Fruit fly (Drosophila melanogaster): Measurements from ENCODE around the gene pum.

Gene pum

DNA sequence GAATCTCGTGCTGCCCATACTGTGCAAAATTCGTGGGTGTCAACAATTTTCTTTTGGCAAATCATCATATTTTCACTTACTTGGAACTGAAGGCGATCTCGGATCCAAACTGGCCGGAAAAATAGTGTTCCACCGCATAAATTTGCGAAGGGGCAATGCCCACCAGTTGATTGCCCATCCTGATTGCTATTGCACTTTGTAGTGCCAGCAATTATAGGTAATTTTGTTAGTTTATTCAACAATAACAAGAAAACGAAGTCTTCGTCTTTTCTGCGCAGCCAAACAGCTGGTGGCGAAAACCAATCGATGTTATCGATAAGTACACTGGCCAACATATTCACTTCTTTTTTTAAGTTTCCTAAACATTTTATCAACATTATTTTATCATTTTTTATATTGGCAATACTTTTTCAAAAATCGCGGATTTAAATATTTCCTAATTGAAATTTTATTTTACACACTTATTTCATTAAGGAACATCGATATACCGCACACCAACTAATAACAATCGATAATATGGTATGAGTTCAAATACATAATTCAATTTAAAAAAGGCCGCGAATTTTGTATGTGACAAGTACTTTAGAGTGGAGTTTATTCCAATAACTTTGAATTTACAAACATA, 8.2 kb upstream of the pum start, which contains the start of gene Vps15 (continued):
- no peak for TF ChIP-seq pb (GFP tag; optimal IDR thresholded peaks at IDR 0.05)
- peak; percentile 46; the same call in 1 of the 2 replicates for TF ChIP-seq CG14667 (GFP tag; IDR thresholded peaks at IDR 0.05)
- TF ChIP-seq Taf1 (GFP tag; IDR thresholded peaks at IDR 0.05), result peak; percentile 61
- TF ChIP-seq Drgx (GFP tag; IDR thresholded peaks at IDR 0.05), result peak; percentile 58; the same call in 1 of the 2 replicates
- TF ChIP-seq dpn (GFP tag; optimal IDR thresholded peaks at IDR 0.05), result peak; percentile 50 to 72
- peak; percentile 73 for TF ChIP-seq B-H2 (GFP tag; optimal IDR thresholded peaks at IDR 0.05)
- TF ChIP-seq CG12104 (GFP tag; optimal IDR thresholded peaks at IDR 0.05), result peak; percentile 33
- peak; percentile 88 for TF ChIP-seq vvl (GFP tag; IDR thresholded peaks at IDR 0.05)
- TF ChIP-seq repo (GFP tag; optimal IDR thresholded peaks at IDR 0.05), result peak; percentile 12
- no peak for TF ChIP-seq br (optimal IDR thresholded peaks at IDR 0.05)
- no peak for TF ChIP-seq tup (GFP tag; optimal IDR thresholded peaks at IDR 0.05)
- no peak for TF ChIP-seq CG10565 (GFP tag; optimal IDR thresholded peaks at IDR 0.05)
- TF ChIP-seq CG10654 (GFP tag; optimal IDR thresholded peaks at IDR 0.05), result peak; percentile 57
- TF ChIP-seq Lpt (GFP tag; optimal IDR thresholded peaks at IDR 0.05), result no peak
- TF ChIP-seq NfI (GFP tag; optimal IDR thresholded peaks at IDR 0.05), result peak; percentile 73
- TF ChIP-seq lab (GFP tag; optimal IDR thresholded peaks at IDR 0.05), result peak; percentile 85
- no peak for TF ChIP-seq gcm2 (GFP tag; optimal IDR thresholded peaks at IDR 0.05)
- peak; percentile 36 for TF ChIP-seq crc (GFP tag; optimal IDR thresholded peaks at IDR 0.05)
- no peak for TF ChIP-seq jigr1 (GFP tag; IDR thresholded peaks at IDR 0.05)
- peak; percentile 8 for TF ChIP-seq kni (GFP tag; optimal IDR thresholded peaks at IDR 0.05)
- TF ChIP-seq CG6765 (GFP tag; optimal IDR thresholded peaks at IDR 0.05), result peak; percentile 47
- TF ChIP-seq CG6175 (GFP tag; IDR thresholded peaks at IDR 0.05), result no peak
- TF ChIP-seq CG17802 (tag; optimal IDR thresholded peaks at IDR 0.05), result peak; percentile 21
- TF ChIP-seq pho (GFP tag; optimal IDR thresholded peaks at IDR 0.05), result peak; percentile 72
- TF ChIP-seq CG6854 (GFP tag; optimal IDR thresholded peaks at IDR 0.05), result no peak
- peak; percentile 55 for TF ChIP-seq Ets97D (GFP tag; optimal IDR thresholded peaks at IDR 0.05)
- TF ChIP-seq chn (GFP tag; optimal IDR thresholded peaks at IDR 0.05), result peak; percentile 42
- TF ChIP-seq hbn (GFP tag; IDR thresholded peaks at IDR 0.05; ENCODE audit: partially characterized antibody), result peak; percentile 91
- no peak for TF ChIP-seq CG31224 (GFP tag; IDR thresholded peaks at IDR 0.05)
- no peak for TF ChIP-seq CG8765 (GFP tag; IDR thresholded peaks at IDR 0.05)
- no peak; the same call in 1 of the 2 replicates for TF ChIP-seq ato (GFP tag; IDR thresholded peaks at IDR 0.05; ENCODE audit: partially characterized antibody)
- TF ChIP-seq Eip74EF (GFP tag; optimal IDR thresholded peaks at IDR 0.05), result peak in 1 of 2 experiments; percentile 59
- peak; percentile 61 for TF ChIP-seq CG17385 (GFP tag; optimal IDR thresholded peaks at IDR 0.05)
- no peak for TF ChIP-seq Gsc (GFP tag; IDR thresholded peaks at IDR 0.05)
- 0 out of 2 replicates have a peak, but pooled peaks have one; percentile 13 for TF ChIP-seq CG4730 (GFP tag; IDR thresholded peaks at IDR 0.05)
- peak; percentile 78 for TF ChIP-seq ewg (GFP tag; optimal IDR thresholded peaks at IDR 0.05)
- peak; percentile 5; the same call in 1 of the 2 replicates for TF ChIP-seq CG1024 (GFP tag; IDR thresholded peaks at IDR 0.05)
- TF ChIP-seq CG12155 (GFP tag; optimal IDR thresholded peaks at IDR 0.05), result peak; percentile 72
- peak; percentile 70 for TF ChIP-seq CHES-1-like (GFP tag; optimal IDR thresholded peaks at IDR 0.05)
- peak; percentile 85 for TF ChIP-seq CG17359 (tag; optimal IDR thresholded peaks at IDR 0.05)
- TF ChIP-seq peb (GFP tag; IDR thresholded peaks at IDR 0.05), result peak; percentile 62; the same call in 1 of the 2 replicates
- peak; percentile 67 for TF ChIP-seq bab2 (GFP tag; optimal IDR thresholded peaks at IDR 0.05)
- peak; percentile 63; the same call in 2 of the 4 replicates for TF ChIP-seq chinmo (GFP tag; IDR thresholded peaks at IDR 0.05; ENCODE audit: partially characterized antibody)
- TF ChIP-seq Chrac-16 (GFP tag; optimal IDR thresholded peaks at IDR 0.05), result peak; percentile 72
- no peak for TF ChIP-seq fru (optimal IDR thresholded peaks at IDR 0.05)
- TF ChIP-seq ap (GFP tag; IDR thresholded peaks at IDR 0.05), result no peak
- TF ChIP-seq yki (optimal IDR thresholded peaks at IDR 0.05), result no peak
- TF ChIP-seq nerfin-1 (tag; optimal IDR thresholded peaks at IDR 0.05), result peak; percentile 74
- TF ChIP-seq CG9215 (GFP tag; IDR thresholded peaks at IDR 0.05), result peak; percentile 27; the same call in 1 of the 2 replicates
- peak; percentile 68 for TF ChIP-seq CG32767 (GFP tag; IDR thresholded peaks at IDR 0.05)
- TF ChIP-seq CG17829 (tag; optimal IDR thresholded peaks at IDR 0.05), result peak; percentile 88
